Worm (Caenorhabditis elegans) whole organism, L4 larva: Measurements from ENCODE around the gene dmd-3.

Experiments
- attf-4 ChIP-seq: sonication (generic microtip); optimal IDR thresholded peaks from 3 replicates; lab custom pipeline; 2017; ENCODE audit warnings: missing biosample characterization, missing genetic modification characterization
- ces-1 ChIP-seq: fragments of 150-350 bp; sonication (generic microtip); optimal IDR thresholded peaks from 4 replicates; lab custom pipeline; 2014; ENCODE audit warnings: missing biosample characterization, missing genetic modification reagents, missing genetic modification characterization
- dmd-6 ChIP-seq: fragments of 200-800 bp; sonication (Bioruptor generic); IDR thresholded peaks from 2 replicates; pipeline ENCODE4 v1.3.6; 2022; ENCODE audit warnings: missing genetic modification reagents, missing genetic modification characterization, missing compliant biosample characterization
- lim-7 ChIP-seq: fragments of 200-800 bp; sonication (Bioruptor generic); IDR thresholded peaks from 2 replicates; pipeline ENCODE4 v1.3.6; 2022; ENCODE audit warnings: missing genetic modification characterization, missing compliant biosample characterization
- lsy-2 ChIP-seq, 2 experiments: fragments of 150-350 bp in 1 of 2; sonication (generic microtip) in 1 of 2; optimal IDR thresholded peaks; 2 replicates each; lab custom pipeline; 2014 to 2017; ENCODE audit warnings: missing biosample characterization in 2 of 2, missing genetic modification characterization in 2 of 2
- mes-2 ChIP-seq: sonication (generic microtip); optimal IDR thresholded peaks from 2 replicates; lab custom pipeline; 2016; ENCODE audit warnings: missing genotype, mild to moderate bottlenecking, missing genetic modification characterization, missing compliant biosample characterization; ENCODE audit not compliant: poor library complexity, severe bottlenecking
- nhr-11 ChIP-seq: fragments of 150-350 bp; optimal IDR thresholded peaks from 2 replicates; lab custom pipeline; 2014; ENCODE audit warnings: missing biosample characterization, missing genetic modification characterization
- nhr-237 ChIP-seq: sonication (generic microtip); optimal IDR thresholded peaks from 2 replicates; lab custom pipeline; 2017; ENCODE audit warnings: missing biosample characterization, missing genetic modification characterization
- nhr-77 ChIP-seq: fragments of 150-350 bp; optimal IDR thresholded peaks from 2 replicates; lab custom pipeline; 2014; ENCODE audit warnings: missing biosample characterization, missing genetic modification characterization
- pha-4 ChIP-seq, 2 experiments: fragments of 150-350 bp in 1 of 2; fragments of 200-800 bp in 1 of 2; sonication (Bioruptor generic) in 1 of 2; IDR thresholded peaks in 1 of 2; optimal IDR thresholded peaks in 1 of 2; 2 replicates each; pipeline versions ENCODE4 v1.3.6 to Lab custom; 2014 to 2022; ENCODE audit warnings: missing genetic modification characterization in 2 of 2, missing genetic modification reagents in 2 of 2, missing biosample characterization in 1 of 2, missing compliant biosample characterization in 1 of 2
- skn-1 ChIP-seq: fragments of 150-350 bp; optimal IDR thresholded peaks from 2 replicates; lab custom pipeline; 2014; ENCODE audit warnings: missing biosample characterization, missing genetic modification characterization
- snpc-4 ChIP-seq: fragments of 150-350 bp; optimal IDR thresholded peaks from 2 replicates; lab custom pipeline; 2014; ENCODE audit warnings: missing biosample characterization, missing genetic modification characterization
- spr-1 ChIP-seq: sonication (generic microtip); optimal IDR thresholded peaks from 2 replicates; lab custom pipeline; 2016; ENCODE audit warnings: mild to moderate bottlenecking, missing genetic modification characterization, missing compliant biosample characterization

DNA sequence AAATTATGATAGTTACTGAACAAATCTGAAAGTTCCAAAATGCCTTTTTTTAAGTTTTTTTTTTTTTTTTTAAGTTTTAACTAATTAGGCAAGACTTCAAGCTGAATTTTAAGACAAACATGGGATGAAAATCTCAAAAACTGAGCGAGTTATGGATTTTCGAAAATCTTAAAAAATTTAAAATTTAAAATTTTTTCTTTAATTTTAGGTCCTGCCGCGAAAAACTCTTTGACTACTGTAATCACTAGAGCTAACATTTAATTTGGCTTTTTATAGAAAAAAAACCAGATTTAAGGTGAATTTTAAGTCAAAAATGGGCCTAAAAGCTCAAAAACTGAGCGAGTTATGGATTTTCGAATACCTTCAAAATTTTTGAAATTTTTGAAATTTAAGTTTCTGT is 45.9 kb downstream of the dmd-3 start, which contains the start of gene grsp-1:
- TF ChIP-seq lim-7 (GFP tag; lab: Robert Waterston, UW) (no peak), skn-1 (no peak), dmd-6 (GFP tag; lab: Robert Waterston, UW) (no peak), nhr-77 (tag; lab: Kevin White, UChicago) (no peak), nhr-11 (no peak), lsy-2 (tag; optimal IDR thresholded peaks at IDR 0.05; lab: Kevin White, UChicago) (no peak), attf-4 (no peak), snpc-4 (tag; lab: Kevin White, UChicago) (no peak), spr-1 (tag; lab: Kevin White, UChicago) (no peak), pha-4 (GFP tag; IDR thresholded peaks at IDR 0.05; lab: Robert Waterston, UW) (no peak), pha-4 (tag; optimal IDR thresholded peaks at IDR 0.05; lab: Kevin White, UChicago) (no peak), mes-2 (tag; lab: Kevin White, UChicago) (no peak), nhr-237 (tag; lab: Kevin White, UChicago) (no peak), ces-1 (no peak)
